Worm (Caenorhabditis elegans): ENCODE data around the gene D2096.11.
A peak's percentile ranks its signal among the peaks of the same experiment; 100 is the strongest.

The D2096.11 gene

DNA sequence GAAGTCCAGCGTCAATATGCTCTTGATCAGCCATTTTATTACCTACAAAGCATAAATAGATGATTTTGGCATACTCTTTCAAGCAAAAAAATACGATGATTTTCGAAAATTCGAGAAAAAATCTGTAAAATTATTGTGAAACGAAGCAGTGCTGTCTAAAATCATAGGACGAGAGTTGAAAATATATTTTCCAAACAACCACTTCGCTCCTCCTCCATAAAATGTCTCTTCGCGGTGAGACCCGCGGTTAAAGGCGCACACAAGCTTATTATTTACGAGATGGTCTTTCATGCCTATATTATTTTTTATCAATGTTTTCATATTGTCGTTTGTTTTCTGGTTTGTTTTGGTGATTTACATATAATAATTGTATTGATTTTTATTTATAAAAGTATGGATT lies 14.7 kb downstream of the D2096.11 start, which contains the start of gene nap-1:
TSS of gene nap-1 (minus strand) at position 42 of the 400 bp plus-strand sequence.
- TF ChIP-seq unc-55 (GFP tag; optimal IDR thresholded peaks at IDR 0.05) (peak; percentile 95), Y55F3AM.14 (GFP tag; optimal IDR thresholded peaks at IDR 0.05) (no peak), lsy-2 (tag; optimal IDR thresholded peaks at IDR 0.05) (peak; percentile 63 to 90), nhr-10 (tag; optimal IDR thresholded peaks at IDR 0.05) (no peak), ama-1 (optimal IDR thresholded peaks at IDR 0.05) (no peak), nhr-21 (tag; optimal IDR thresholded peaks at IDR 0.05) (peak; percentile 55), ztf-11 (tag; optimal IDR thresholded peaks at IDR 0.05) (no peak), nhr-23 (tag; optimal IDR thresholded peaks at IDR 0.05) (no peak), peb-1 (tag; optimal IDR thresholded peaks at IDR 0.05) (no peak), elt-3 (tag; optimal IDR thresholded peaks at IDR 0.05) (no peak), ztf-4 (tag; optimal IDR thresholded peaks at IDR 0.05) (no peak), lin-39 (tag; optimal IDR thresholded peaks at IDR 0.05) (no peak), sem-4 (tag; optimal IDR thresholded peaks at IDR 0.05) (peak; percentile 0), gmeb-1 (tag; optimal IDR thresholded peaks at IDR 0.05) (peak; percentile 76), ZK546.5 (tag; optimal IDR thresholded peaks at IDR 0.05) (peak; percentile 8), nhr-25 (tag; optimal IDR thresholded peaks at IDR 0.05) (peak; percentile 73), alr-1 (tag; optimal IDR thresholded peaks at IDR 0.05) (no peak), ceh-16 (tag; optimal IDR thresholded peaks at IDR 0.05) (no peak), fos-1 (tag; optimal IDR thresholded peaks at IDR 0.05) (peak; percentile 61), F13H6.1 (tag; optimal IDR thresholded peaks at IDR 0.05) (peak; percentile 46), zag-1 (tag; optimal IDR thresholded peaks at IDR 0.05) (no peak), sma-3 (GFP tag; optimal IDR thresholded peaks at IDR 0.05) (peak; percentile 44), egl-27 (tag; optimal IDR thresholded peaks at IDR 0.05) (no peak), crh-2 (tag; optimal IDR thresholded peaks at IDR 0.05) (peak; percentile 73), nhr-129 (tag; optimal IDR thresholded peaks at IDR 0.05) (peak; percentile 87), skn-1 (tag; optimal IDR thresholded peaks at IDR 0.05) (peak; percentile 17), nhr-12 (tag; optimal IDR thresholded peaks at IDR 0.05) (no peak), elt-1 (tag; optimal IDR thresholded peaks at IDR 0.05) (no peak), ceh-82 (tag; optimal IDR thresholded peaks at IDR 0.05) (peak; percentile 19), mbf-1 (tag; optimal IDR thresholded peaks at IDR 0.05) (no peak), blmp-1 (tag; optimal IDR thresholded peaks at IDR 0.05; ENCODE audit: insufficient read depth) (no peak), snpc-4 (tag; optimal IDR thresholded peaks at IDR 0.05) (peak; percentile 66), lin-13 (GFP tag; optimal IDR thresholded peaks at IDR 0.05) (peak; percentile 63), lin-11 (tag; optimal IDR thresholded peaks at IDR 0.05) (peak; percentile 2), R02D3.7 (tag; optimal IDR thresholded peaks at IDR 0.05) (peak; percentile 90), C34F6.9 (tag; optimal IDR thresholded peaks at IDR 0.05) (peak; percentile 88), sma-9 (GFP tag; optimal IDR thresholded peaks at IDR 0.05) (peak; percentile 71), sma-9 (tag; optimal IDR thresholded peaks at IDR 0.05) (no peak), nhr-77 (tag; optimal IDR thresholded peaks at IDR 0.05) (no peak), aly-2 (tag; optimal IDR thresholded peaks at IDR 0.05) (no peak), nhr-237 (tag; optimal IDR thresholded peaks at IDR 0.05) (no peak), nhr-11 (tag; optimal IDR thresholded peaks at IDR 0.05) (no peak), mab-5 (tag; optimal IDR thresholded peaks at IDR 0.05) (peak; percentile 53), mdl-1 (tag; optimal IDR thresholded peaks at IDR 0.05) (peak in 1 of 2 experiments; percentile 11)

- no peak for TF ChIP-seq elt-3 (tag; optimal IDR thresholded peaks at IDR 0.05)
- TF ChIP-seq zag-1 (tag; optimal IDR thresholded peaks at IDR 0.05), result no peak
- no peak for TF ChIP-seq ztf-1 (GFP tag; conservative IDR thresholded peaks at IDR 0.05)
- TF ChIP-seq unc-62 (GFP tag; optimal IDR thresholded peaks at IDR 0.05), result no peak
- TF ChIP-seq ztf-11 (tag; optimal IDR thresholded peaks at IDR 0.05), result no peak
- no peak for TF ChIP-seq nhr-11 (tag; optimal IDR thresholded peaks at IDR 0.05)
- no peak for TF ChIP-seq sem-4 (tag; optimal IDR thresholded peaks at IDR 0.05)
- TF ChIP-seq snpc-4 (tag; optimal IDR thresholded peaks at IDR 0.05), result no peak
- TF ChIP-seq nhr-10 (tag; optimal IDR thresholded peaks at IDR 0.05), result no peak
- no peak for TF ChIP-seq nhr-23 (tag; optimal IDR thresholded peaks at IDR 0.05)
- no peak for TF ChIP-seq unc-39 (tag; optimal IDR thresholded peaks at IDR 0.05)
- TF ChIP-seq mbf-1 (tag; optimal IDR thresholded peaks at IDR 0.05), result no peak
Measured at ce11 chrIV:8378280-8378679, 15.7 kb downstream of the D2096.11 start.

Data from whole organism, L2 larva.